Worm (Caenorhabditis elegans) whole organism, L2 larva: ENCODE results near the gene srj-11.

Source experiments
- R02D3.7 ChIP-seq: fragments of 150-350 bp; optimal IDR thresholded peaks from 2 replicates; lab custom pipeline; 2014; ENCODE audit warnings: missing biosample characterization, missing genetic modification characterization
- ZK546.5 ChIP-seq: sonication (generic microtip); optimal IDR thresholded peaks from 2 replicates; lab custom pipeline; 2017; ENCODE audit warnings: missing biosample characterization, missing genetic modification characterization
- dmd-4 ChIP-seq: sonication (generic microtip); optimal IDR thresholded peaks from 2 replicates; lab custom pipeline; 2017; ENCODE audit warnings: missing biosample characterization, missing genetic modification characterization
- egl-27 ChIP-seq: sonication (generic microtip); optimal IDR thresholded peaks from 3 replicates; lab custom pipeline; 2017; ENCODE audit warnings: missing biosample characterization, missing genetic modification reagents, missing genetic modification characterization
- elt-1 ChIP-seq: fragments of 150-350 bp; optimal IDR thresholded peaks from 2 replicates; lab custom pipeline; 2014; ENCODE audit warnings: missing biosample characterization, missing genetic modification characterization
- lin-39 ChIP-seq: fragments of 150-350 bp; optimal IDR thresholded peaks from 2 replicates; lab custom pipeline; 2014; ENCODE audit warnings: missing biosample characterization, missing genetic modification reagents, missing genetic modification characterization
- nhr-11 ChIP-seq: fragments of 150-350 bp; optimal IDR thresholded peaks from 2 replicates; lab custom pipeline; 2014; ENCODE audit warnings: missing biosample characterization, missing genetic modification characterization
- nhr-12 ChIP-seq: fragments of 150-350 bp; optimal IDR thresholded peaks from 2 replicates; lab custom pipeline; 2014; ENCODE audit warnings: missing biosample characterization, missing genetic modification characterization
- nhr-25 ChIP-seq: fragments of 150-350 bp; sonication (generic microtip); optimal IDR thresholded peaks from 3 replicates; lab custom pipeline; 2014; ENCODE audit warnings: missing biosample characterization, missing genetic modification characterization
- skn-1 ChIP-seq: sonication (generic microtip); optimal IDR thresholded peaks from 2 replicates; lab custom pipeline; 2017; ENCODE audit warnings: missing biosample characterization, missing genetic modification characterization

ce11 chrV:3200323-3200722 lies 40.9 kb upstream of the srj-11 start, which contains the start of gene K08D9.4:
- no peak for TF ChIP-seq R02D3.7
- no peak for TF ChIP-seq egl-27
- TF ChIP-seq nhr-12: no peak
- TF ChIP-seq skn-1 (tag; lab: Kevin White, UChicago): no peak
- no peak for TF ChIP-seq nhr-25 (tag; lab: Kevin White, UChicago)
- TF ChIP-seq dmd-4 (tag; lab: Kevin White, UChicago): no peak
- no peak for TF ChIP-seq elt-1
- TF ChIP-seq ZK546.5 (tag; lab: Kevin White, UChicago): no peak
- TF ChIP-seq nhr-11 (tag; lab: Kevin White, UChicago): no peak
- TF ChIP-seq lin-39 (tag; lab: Kevin White, UChicago): no peak
